Worm (Caenorhabditis elegans) whole organism, L3 larva: ENCODE results near the gene spp-12.
A peak's percentile ranks its signal among the peaks of the same experiment; 100 is the strongest.

Source experiments
- R02D3.7 ChIP-seq: fragments of 150-350 bp; optimal IDR thresholded peaks from 2 replicates; lab custom pipeline; 2014; ENCODE audit warnings: missing biosample characterization, missing genetic modification characterization
- ZK546.5 ChIP-seq: sonication (generic microtip); optimal IDR thresholded peaks from 2 replicates; lab custom pipeline; 2017; ENCODE audit warnings: missing biosample characterization, missing genetic modification characterization
- ama-1 ChIP-seq: fragments of 150-350 bp; optimal IDR thresholded peaks from 2 replicates; lab custom pipeline; 2018
- ceh-16 ChIP-seq: sonication (generic microtip); optimal IDR thresholded peaks from 2 replicates; lab custom pipeline; 2017; ENCODE audit warnings: missing biosample characterization, missing genetic modification characterization
- ceh-28 ChIP-seq: fragments of 150-350 bp; optimal IDR thresholded peaks from 2 replicates; lab custom pipeline; 2014; ENCODE audit warnings: missing biosample characterization, missing genetic modification reagents, missing genetic modification characterization
- ceh-82 ChIP-seq: fragments of 150-350 bp; optimal IDR thresholded peaks from 2 replicates; lab custom pipeline; 2014; ENCODE audit warnings: missing biosample characterization, missing genetic modification characterization
- daf-12 ChIP-seq: fragments of 150-350 bp; optimal IDR thresholded peaks from 2 replicates; lab custom pipeline; 2014; ENCODE audit warnings: missing biosample characterization, missing genetic modification reagents, missing genetic modification characterization
- egl-5 ChIP-seq: fragments of 150-350 bp; optimal IDR thresholded peaks from 2 replicates; lab custom pipeline; 2017; ENCODE audit warnings: missing biosample characterization, missing genetic modification reagents, missing genetic modification characterization, inconsistent platforms
- elt-1 ChIP-seq: fragments of 150-350 bp; optimal IDR thresholded peaks from 2 replicates; lab custom pipeline; 2014; ENCODE audit warnings: missing biosample characterization, missing genetic modification characterization
- elt-2 ChIP-seq: sonication (generic microtip); optimal IDR thresholded peaks from 2 replicates; lab custom pipeline; 2016; ENCODE audit warnings: missing genetic modification reagents, mild to moderate bottlenecking, missing genetic modification characterization, missing compliant biosample characterization
- elt-3 ChIP-seq, 3 experiments: fragments of 150-350 bp in 1 of 3; sonication (generic microtip) in 2 of 3; optimal IDR thresholded peaks; 2 replicates in 2 of 3; 4 replicates in 1 of 3; lab custom pipeline; 2014 to 2017; ENCODE audit warnings: missing biosample characterization in 3 of 3, missing genetic modification characterization in 3 of 3
- fkh-10 ChIP-seq: sonication (generic microtip); optimal IDR thresholded peaks from 2 replicates; lab custom pipeline; 2017; ENCODE audit warnings: missing biosample characterization, missing genetic modification reagents, missing genetic modification characterization
- fkh-2 ChIP-seq: fragments of 150-350 bp; optimal IDR thresholded peaks from 2 replicates; lab custom pipeline; 2014; ENCODE audit warnings: missing biosample characterization, missing genetic modification reagents, missing genetic modification characterization
- fos-1 ChIP-seq: fragments of 150-350 bp; optimal IDR thresholded peaks from 2 replicates; lab custom pipeline; 2014; ENCODE audit warnings: missing biosample characterization, missing genetic modification characterization
- hmg-11 ChIP-seq: sonication (generic microtip); optimal IDR thresholded peaks from 2 replicates; lab custom pipeline; 2016; ENCODE audit warnings: missing genetic modification characterization, missing compliant biosample characterization
- lin-15B ChIP-seq: fragments of 150-350 bp; optimal IDR thresholded peaks from 2 replicates; lab custom pipeline; 2014; ENCODE audit warnings: missing biosample characterization, missing genetic modification characterization
- lin-39 ChIP-seq: fragments of 150-350 bp; optimal IDR thresholded peaks from 2 replicates; lab custom pipeline; 2018; ENCODE audit warnings: missing biosample characterization, missing genetic modification reagents, missing genetic modification characterization
- lsy-12 ChIP-seq: sonication (generic microtip); optimal IDR thresholded peaks from 2 replicates; lab custom pipeline; 2016; ENCODE audit warnings: mild to moderate bottlenecking, missing genetic modification characterization, missing compliant biosample characterization
- mdl-1 ChIP-seq: fragments of 150-350 bp; optimal IDR thresholded peaks from 2 replicates; lab custom pipeline; 2014; ENCODE audit warnings: missing biosample characterization, missing genetic modification characterization
- nfya-1 ChIP-seq: sonication (generic microtip); optimal IDR thresholded peaks from 2 replicates; lab custom pipeline; 2017; ENCODE audit warnings: missing genetic modification characterization, mild to moderate bottlenecking, missing compliant biosample characterization, antibody characterized with exemption, moderate library complexity; ENCODE audit not compliant: insufficient read depth
- nhr-11 ChIP-seq: fragments of 150-350 bp; optimal IDR thresholded peaks from 2 replicates; lab custom pipeline; 2014; ENCODE audit warnings: missing biosample characterization, missing genetic modification characterization
- nhr-12 ChIP-seq: fragments of 150-350 bp; optimal IDR thresholded peaks from 2 replicates; lab custom pipeline; 2014; ENCODE audit warnings: missing biosample characterization, missing genetic modification characterization
- nhr-23 ChIP-seq: fragments of 150-350 bp; optimal IDR thresholded peaks from 2 replicates; lab custom pipeline; 2014; ENCODE audit warnings: missing biosample characterization, missing genetic modification reagents, missing genetic modification characterization
- nhr-28 ChIP-seq: fragments of 150-350 bp; optimal IDR thresholded peaks from 2 replicates; lab custom pipeline; 2014; ENCODE audit warnings: missing biosample characterization, missing genetic modification characterization
- nhr-67 ChIP-seq: fragments of 150-350 bp; optimal IDR thresholded peaks from 2 replicates; lab custom pipeline; 2014; ENCODE audit warnings: missing biosample characterization, missing genetic modification characterization
- pha-4 ChIP-seq: fragments of 150-350 bp; optimal IDR thresholded peaks from 2 replicates; lab custom pipeline; 2014; ENCODE audit warnings: missing biosample characterization, missing genetic modification reagents, missing genetic modification characterization
- pqm-1 ChIP-seq: fragments of 150-350 bp; optimal IDR thresholded peaks from 2 replicates; lab custom pipeline; 2017; ENCODE audit warnings: missing biosample characterization, missing genetic modification characterization, inconsistent platforms
- sea-2 ChIP-seq: fragments of 150-350 bp; sonication (generic microtip); optimal IDR thresholded peaks from 4 replicates; lab custom pipeline; 2014; ENCODE audit warnings: missing biosample characterization, missing genetic modification reagents, missing genetic modification characterization
- snpc-4 ChIP-seq: fragments of 150-350 bp; optimal IDR thresholded peaks from 2 replicates; lab custom pipeline; 2014; ENCODE audit warnings: missing biosample characterization, missing genetic modification characterization
- tbx-2 ChIP-seq: sonication (generic microtip); optimal IDR thresholded peaks from 2 replicates; lab custom pipeline; 2016; ENCODE audit warnings: mild to moderate bottlenecking, missing genetic modification characterization, missing compliant biosample characterization
- unc-39 ChIP-seq: sonication (generic microtip); optimal IDR thresholded peaks from 4 replicates; lab custom pipeline; 2017; ENCODE audit warnings: missing biosample characterization, missing genetic modification characterization
- unc-62 ChIP-seq: fragments of 150-350 bp; sonication (generic microtip); optimal IDR thresholded peaks from 4 replicates; lab custom pipeline; 2014; ENCODE audit warnings: missing biosample characterization, missing genetic modification reagents, missing genetic modification characterization

spp-12 gene

ce11 chrV:13893583-13893982, 4.0 kb downstream of the spp-12 start:
- TF ChIP-seq nhr-11 (no peak), pqm-1 (tag; lab: Kevin White, UChicago) (peak; percentile 92), nhr-67 (tag; lab: Kevin White, UChicago) (no peak), mdl-1 (tag; lab: Kevin White, UChicago) (no peak), elt-2 (tag; lab: Kevin White, UChicago) (peak; percentile 93), tbx-2 (no peak), lsy-12 (tag; lab: Kevin White, UChicago) (no peak), unc-39 (no peak), nhr-23 (no peak), ama-1 (lab: Kevin White, UChicago) (no peak)

- no peak for TF ChIP-seq ceh-28
- TF ChIP-seq daf-12 (tag; lab: Kevin White, UChicago), result no peak
- peak; percentile 59 for TF ChIP-seq elt-2 (tag; lab: Kevin White, UChicago)
- peak; percentile 51 for TF ChIP-seq pqm-1 (tag; lab: Kevin White, UChicago)
Observed at ce11 chrV:13898356-13898755, 8.7 kb downstream of the spp-12 start, which contains the start of gene cyp-35C1. Gene cyp-35C1, minus strand, starts transcription at chrV:13898487.

ce11 chrV:13899213-13899612, 9.6 kb downstream of the spp-12 start, which contains the start of gene oac-3:
Gene oac-3, plus strand, starts transcription at chrV:13899513.
- TF ChIP-seq fkh-2 (tag; lab: Kevin White, UChicago) (no peak), nhr-28 (tag; lab: Kevin White, UChicago) (no peak), snpc-4 (tag; lab: Kevin White, UChicago) (no peak)

DNA sequence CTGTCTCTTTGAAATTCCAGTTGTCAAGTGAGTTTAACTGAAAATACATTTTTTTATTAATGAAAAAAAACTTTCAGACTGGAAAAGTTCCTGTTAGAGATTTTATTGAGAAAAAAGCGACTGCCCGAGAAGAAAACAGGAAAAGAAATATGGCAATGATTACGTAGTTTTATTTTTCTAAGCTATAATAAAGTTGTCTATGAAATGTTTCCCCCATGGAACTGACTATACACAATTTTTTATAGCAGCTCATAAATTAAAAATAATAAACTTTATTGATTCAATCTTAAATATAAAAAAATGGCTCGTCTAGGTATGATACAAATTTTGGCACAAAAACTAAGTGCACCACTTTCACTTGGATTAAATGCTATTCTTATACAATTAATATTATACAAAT, 12.9 kb downstream of the spp-12 start, which contains the start of gene C06B3.1:
Gene C06B3.1, plus strand, starts transcription at position 301 of the 400 bp plus-strand sequence.
- TF ChIP-seq elt-2 (tag; lab: Kevin White, UChicago) (no peak), ceh-16 (tag; lab: Kevin White, UChicago) (no peak), snpc-4 (tag; lab: Kevin White, UChicago) (no peak), unc-39 (no peak), mdl-1 (tag; lab: Kevin White, UChicago) (no peak), elt-3 (tag; optimal IDR thresholded peaks at IDR 0.05; lab: Kevin White, UChicago) (no peak), fos-1 (tag; lab: Kevin White, UChicago) (no peak), lin-39 (tag; lab: Kevin White, UChicago) (no peak), egl-5 (no peak), unc-62 (no peak), nhr-12 (tag; lab: Kevin White, UChicago) (no peak), fkh-2 (tag; lab: Kevin White, UChicago) (no peak), sea-2 (no peak), lin-15B (tag; lab: Kevin White, UChicago) (no peak), R02D3.7 (tag; lab: Kevin White, UChicago) (no peak), fkh-10 (GFP tag; lab: Kevin White, UChicago) (no peak), elt-1 (tag; lab: Kevin White, UChicago) (no peak), nhr-23 (no peak)

DNA sequence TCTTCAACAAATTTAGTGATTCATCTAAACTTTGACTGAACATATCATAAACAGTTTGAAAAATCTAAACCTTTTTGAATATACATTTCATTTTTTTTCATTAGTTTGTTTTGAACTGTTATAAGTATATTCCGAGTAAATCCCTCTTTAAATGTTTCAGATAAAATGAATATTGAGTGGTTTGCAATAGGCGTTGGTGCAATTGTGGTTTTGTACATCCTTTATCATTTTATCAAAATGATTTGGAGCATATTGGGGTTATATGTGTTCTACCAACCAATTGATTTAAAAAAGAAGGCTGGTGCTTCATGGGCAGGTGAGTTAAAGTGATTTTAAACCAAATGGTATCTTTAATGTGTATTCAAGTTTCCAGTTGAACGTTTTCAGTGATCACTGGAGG, 14.8 kb downstream of the spp-12 start, which contains the start of gene stdh-3:
Gene stdh-3, plus strand, starts transcription at position 166 of the 400 bp plus-strand sequence.
- TF ChIP-seq fkh-2 (tag; lab: Kevin White, UChicago) (no peak), snpc-4 (tag; lab: Kevin White, UChicago) (no peak), ama-1 (lab: Kevin White, UChicago) (no peak), nhr-23 (no peak)

ce11 chrV:13906166-13906565, 16.6 kb downstream of the spp-12 start, which contains the start of gene stdh-1:
Gene stdh-1, plus strand, starts transcription at chrV:13906492.
- TF ChIP-seq ceh-82 (tag; lab: Kevin White, UChicago), result no peak
- TF ChIP-seq pha-4, result peak; percentile 22
- peak; percentile 3 for TF ChIP-seq nfya-1 (tag; lab: Kevin White, UChicago)
- TF ChIP-seq egl-5, result peak; percentile 50
- TF ChIP-seq elt-2 (tag; lab: Kevin White, UChicago), result peak; percentile 48
- TF ChIP-seq ZK546.5 (tag; lab: Kevin White, UChicago), result no peak
- TF ChIP-seq hmg-11, result peak; percentile 5
- TF ChIP-seq, all 47 proteins: peak for 5
